Worm (Caenorhabditis elegans) whole organism, L4 larva: ENCODE measurements around the gene C11G6.2.

Experiments used
- F26F4.8 ChIP-seq: fragments of 200-800 bp; sonication (Bioruptor generic); conservative IDR thresholded peaks from 2 replicates; pipeline ENCODE4 v1.3.6; 2022; ENCODE audit warnings: missing genetic modification characterization, missing compliant biosample characterization
- F49E8.2 ChIP-seq: sonication (generic microtip); optimal IDR thresholded peaks from 2 replicates; lab custom pipeline; 2016; ENCODE audit warnings: missing compliant biosample characterization, mild to moderate bottlenecking, missing genetic modification characterization, borderline replicate concordance
- Y5F2A.4 ChIP-seq: fragments of 200-800 bp; sonication (Bioruptor generic); optimal IDR thresholded peaks from 2 replicates; lab custom pipeline; 2018; ENCODE audit warnings: mild to moderate bottlenecking, missing genetic modification characterization, missing compliant biosample characterization
- aha-1 ChIP-seq: fragments of 150-350 bp; peaks from one replicate; lab custom pipeline; 2014; ENCODE audit warnings: missing biosample characterization, missing genetic modification characterization
- ama-1 ChIP-seq: fragments of 150-350 bp; optimal IDR thresholded peaks from 2 replicates; lab custom pipeline; 2014; ENCODE audit warnings: inconsistent platforms, mixed read lengths
- arid-1 ChIP-seq: fragments of 200-800 bp; sonication (Bioruptor generic); conservative IDR thresholded peaks from 2 replicates; pipeline ENCODE4 v1.3.6; 2022; ENCODE audit warnings: missing genetic modification reagents, missing genetic modification characterization, missing compliant biosample characterization
- ceh-44 ChIP-seq: fragments of 200-800 bp; sonication (Bioruptor generic); IDR thresholded peaks from 2 replicates; pipeline ENCODE4 v1.3.6; 2022; ENCODE audit warnings: missing genetic modification reagents, missing genetic modification characterization, missing compliant biosample characterization
- daf-12 ChIP-seq: fragments of 150-350 bp; optimal IDR thresholded peaks from 2 replicates; lab custom pipeline; 2014; ENCODE audit warnings: missing biosample characterization, missing genetic modification reagents, missing genetic modification characterization
- daf-19 ChIP-seq: fragments of 200-800 bp; sonication (Bioruptor generic); conservative IDR thresholded peaks from 2 replicates; pipeline ENCODE4 v1.3.6; 2022; ENCODE audit warnings: missing genetic modification characterization, missing compliant biosample characterization
- daf-8 ChIP-seq: fragments of 200-800 bp; sonication (Bioruptor generic); IDR thresholded peaks from 2 replicates; pipeline ENCODE4 v1.3.6; 2022; ENCODE audit warnings: missing genetic modification characterization, missing compliant biosample characterization
- dmd-6 ChIP-seq: fragments of 200-800 bp; sonication (Bioruptor generic); IDR thresholded peaks from 2 replicates; pipeline ENCODE4 v1.3.6; 2022; ENCODE audit warnings: missing genetic modification reagents, missing genetic modification characterization, missing compliant biosample characterization
- dve-1 ChIP-seq: sonication (generic microtip); optimal IDR thresholded peaks from 2 replicates; lab custom pipeline; 2017; ENCODE audit warnings: antibody characterized with exemption, mild to moderate bottlenecking, missing genetic modification characterization, missing compliant biosample characterization; ENCODE audit not compliant: insufficient read depth
- egl-27 ChIP-seq: sonication (generic microtip); optimal IDR thresholded peaks from 3 replicates; lab custom pipeline; 2017; ENCODE audit warnings: missing biosample characterization, missing genetic modification reagents, missing genetic modification characterization
- hlh-11 ChIP-seq: fragments of 200-800 bp; sonication (Bioruptor generic); optimal IDR thresholded peaks from 2 replicates; lab custom pipeline; 2018; ENCODE audit warnings: mild to moderate bottlenecking, missing genetic modification characterization, missing compliant biosample characterization
- hlh-30 ChIP-seq: sonication (generic microtip); optimal IDR thresholded peaks from 2 replicates; lab custom pipeline; 2017; ENCODE audit warnings: antibody characterized with exemption, mild to moderate bottlenecking, missing genetic modification characterization, missing compliant biosample characterization; ENCODE audit not compliant: insufficient read depth
- jun-1 ChIP-seq: fragments of 150-350 bp; optimal IDR thresholded peaks from 2 replicates; lab custom pipeline; 2014; ENCODE audit warnings: missing biosample characterization, missing genetic modification reagents, missing genetic modification characterization
- lin-15B ChIP-seq: fragments of 150-350 bp; sonication (generic microtip); optimal IDR thresholded peaks from 3 replicates; lab custom pipeline; 2014; ENCODE audit warnings: missing biosample characterization, missing genetic modification characterization
- lsy-2 ChIP-seq, 2 experiments: fragments of 150-350 bp in 1 of 2; sonication (generic microtip) in 1 of 2; optimal IDR thresholded peaks; 2 replicates each; lab custom pipeline; 2014 to 2017; ENCODE audit warnings: missing biosample characterization in 2 of 2, missing genetic modification characterization in 2 of 2
- mdl-1 ChIP-seq, 2 experiments: fragments of 150-350 bp in 1 of 2; sonication (generic microtip) in 1 of 2; optimal IDR thresholded peaks; 2 replicates each; lab custom pipeline; 2014 to 2017; ENCODE audit warnings: missing biosample characterization in 2 of 2, missing genetic modification characterization in 2 of 2
- mep-1 ChIP-seq: fragments of 150-350 bp; sonication (generic microtip); optimal IDR thresholded peaks from 3 replicates; lab custom pipeline; 2014; ENCODE audit warnings: missing biosample characterization, missing genetic modification characterization
- mes-2 ChIP-seq: sonication (generic microtip); optimal IDR thresholded peaks from 2 replicates; lab custom pipeline; 2016; ENCODE audit warnings: missing genotype, mild to moderate bottlenecking, missing genetic modification characterization, missing compliant biosample characterization; ENCODE audit not compliant: poor library complexity, severe bottlenecking
- mxl-2 ChIP-seq: fragments of 200-800 bp; sonication (Bioruptor generic); conservative IDR thresholded peaks from 2 replicates; pipeline ENCODE4 v1.3.6; 2022; ENCODE audit warnings: missing genetic modification reagents, missing genetic modification characterization, missing compliant biosample characterization
- mxl-3 ChIP-seq: fragments of 200-800 bp; sonication (Bioruptor generic); optimal IDR thresholded peaks from 2 replicates; lab custom pipeline; 2018; ENCODE audit warnings: mild to moderate bottlenecking, missing genetic modification characterization, missing compliant biosample characterization
- nhr-28 ChIP-seq: fragments of 150-350 bp; optimal IDR thresholded peaks from 2 replicates; lab custom pipeline; 2014; ENCODE audit warnings: missing biosample characterization, missing genetic modification characterization
- nhr-41 ChIP-seq: fragments of 200-800 bp; sonication (Bioruptor generic); IDR thresholded peaks from 2 replicates; pipeline ENCODE4 v1.3.6; 2022; ENCODE audit warnings: missing genetic modification reagents, missing genetic modification characterization, missing compliant biosample characterization
- nhr-77 ChIP-seq: fragments of 150-350 bp; optimal IDR thresholded peaks from 2 replicates; lab custom pipeline; 2014; ENCODE audit warnings: missing biosample characterization, missing genetic modification characterization
- pha-4 ChIP-seq, 2 experiments: fragments of 150-350 bp in 1 of 2; fragments of 200-800 bp in 1 of 2; sonication (Bioruptor generic) in 1 of 2; IDR thresholded peaks in 1 of 2; optimal IDR thresholded peaks in 1 of 2; 2 replicates each; pipeline versions ENCODE4 v1.3.6 to Lab custom; 2014 to 2022; ENCODE audit warnings: missing genetic modification characterization in 2 of 2, missing genetic modification reagents in 2 of 2, missing biosample characterization in 1 of 2, missing compliant biosample characterization in 1 of 2
- php-3 ChIP-seq: fragments of 200-800 bp; sonication (Bioruptor generic); IDR thresholded peaks from 2 replicates; pipeline ENCODE4 v1.3.6; 2022; ENCODE audit warnings: missing genetic modification reagents, missing genetic modification characterization, missing compliant biosample characterization
- pqm-1 ChIP-seq: sonication (generic microtip); optimal IDR thresholded peaks from 2 replicates; lab custom pipeline; 2017; ENCODE audit warnings: missing biosample characterization, missing genetic modification characterization
- rbr-2 ChIP-seq: sonication (generic microtip); optimal IDR thresholded peaks from 2 replicates; lab custom pipeline; 2016; ENCODE audit warnings: missing genotype, missing genetic modification characterization, missing compliant biosample characterization
- set-16 ChIP-seq: fragments of 200-800 bp; sonication (Bioruptor generic); IDR thresholded peaks from 2 replicates; pipeline ENCODE4 v1.3.6; 2022; ENCODE audit warnings: missing genetic modification reagents, missing genetic modification characterization, missing compliant biosample characterization
- snpc-1.2 ChIP-seq: fragments of 200-800 bp; sonication (Bioruptor generic); IDR thresholded peaks from 2 replicates; pipeline ENCODE4 v1.3.6; 2022; ENCODE audit warnings: missing genetic modification reagents, missing genetic modification characterization, missing compliant biosample characterization
- snpc-4 ChIP-seq: fragments of 150-350 bp; optimal IDR thresholded peaks from 2 replicates; lab custom pipeline; 2014; ENCODE audit warnings: missing biosample characterization, missing genetic modification characterization
- spr-3 ChIP-seq: fragments of 200-800 bp; sonication (Bioruptor generic); optimal IDR thresholded peaks from 2 replicates; lab custom pipeline; 2018; ENCODE audit warnings: mild to moderate bottlenecking, missing genetic modification characterization, missing compliant biosample characterization
- unc-39 ChIP-seq: sonication (generic microtip); optimal IDR thresholded peaks from 2 replicates; lab custom pipeline; 2017; ENCODE audit warnings: missing biosample characterization, missing genetic modification characterization
- unc-62 ChIP-seq, 3 experiments: fragments of 150-350 bp in 1 of 3; sonication (generic microtip); optimal IDR thresholded peaks in 2 of 3; peaks in 1 of 3; 1 replicate in 1 of 3; 2 replicates in 2 of 3; lab custom pipeline; 2014 to 2017; ENCODE audit warnings: missing biosample characterization in 3 of 3, missing genetic modification characterization in 3 of 3, missing genetic modification reagents in 3 of 3, missing genotype in 1 of 3

C11G6.2 gene

DNA sequence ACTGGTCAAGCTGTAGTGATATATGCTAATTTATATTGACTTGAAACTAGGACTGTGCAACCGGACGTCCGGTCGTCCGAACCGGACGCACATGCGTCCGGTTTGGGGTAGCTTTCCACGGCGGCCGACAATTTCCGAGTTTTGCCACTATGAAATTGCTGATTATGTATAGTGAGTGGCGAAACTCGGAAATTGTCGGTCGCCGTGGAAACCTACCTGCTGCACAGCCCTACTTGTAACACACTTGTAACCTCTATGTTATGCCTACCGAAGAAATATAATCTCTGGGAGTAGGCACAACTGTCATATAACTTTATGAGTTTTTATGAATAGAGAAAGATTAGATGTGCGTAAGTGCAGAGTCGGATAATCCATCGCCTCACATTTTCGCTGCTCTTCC is 8.5 kb downstream of the C11G6.2 start:
- no peak for TF ChIP-seq nhr-41 (GFP tag; lab: Robert Waterston, UW)
- TF ChIP-seq aha-1 (tag; lab: Kevin White, UChicago): peak; percentile 37

- TF ChIP-seq hlh-30 (tag; lab: Kevin White, UChicago) (peak; percentile 55), php-3 (no peak), mep-1 (peak; percentile 31), unc-62 (GFP tag; optimal IDR thresholded peaks at IDR 0.05 in 1 of 2; lab: Kevin White, UChicago) (peak in 1 of 2 experiments; percentile 16), unc-62 (tag; optimal IDR thresholded peaks at IDR 0.05; lab: Kevin White, UChicago) (no peak), hlh-11 (tag; lab: Kevin White, UChicago) (peak; percentile 44), nhr-77 (tag; lab: Kevin White, UChicago) (peak; percentile 16), F49E8.2 (tag; lab: Kevin White, UChicago) (no peak), aha-1 (tag; lab: Kevin White, UChicago) (peak; percentile 43), mdl-1 (tag; optimal IDR thresholded peaks at IDR 0.05; lab: Kevin White, UChicago) (peak in 1 of 2 experiments; percentile 29), pqm-1 (tag; lab: Kevin White, UChicago) (peak; percentile 60), unc-39 (tag; lab: Kevin White, UChicago) (no peak), dve-1 (tag; lab: Kevin White, UChicago) (peak; percentile 44), dmd-6 (GFP tag; lab: Robert Waterston, UW) (peak; percentile 68)
Observed at ce11 chrX:16337399-16337798, 9.0 kb downstream of the C11G6.2 start.

- TF ChIP-seq rbr-2 (tag; lab: Kevin White, UChicago): peak; percentile 5
- TF ChIP-seq set-16 (GFP tag; lab: Robert Waterston, UW): no peak
- peak in 1 of 2 experiments; percentile 30 for TF ChIP-seq lsy-2 (tag; optimal IDR thresholded peaks at IDR 0.05; lab: Kevin White, UChicago)
- TF ChIP-seq pqm-1 (tag; lab: Kevin White, UChicago): no peak
- no peak for TF ChIP-seq nhr-28
- no peak for TF ChIP-seq F49E8.2 (tag; lab: Kevin White, UChicago)
- no peak for TF ChIP-seq nhr-41 (GFP tag; lab: Robert Waterston, UW)
- no peak for TF ChIP-seq unc-39 (tag; lab: Kevin White, UChicago)
- TF ChIP-seq mes-2 (tag; lab: Kevin White, UChicago): no peak
- no peak for TF ChIP-seq mxl-2 (GFP tag; lab: Robert Waterston, UW)
- TF ChIP-seq snpc-1.2: no peak
- TF ChIP-seq F26F4.8 (GFP tag; lab: Robert Waterston, UW): no peak
- TF ChIP-seq jun-1 (tag; lab: Kevin White, UChicago): no peak
- TF ChIP-seq pha-4 (GFP tag; IDR thresholded peaks at IDR 0.05; lab: Robert Waterston, UW): no peak
- no peak for TF ChIP-seq pha-4 (tag; optimal IDR thresholded peaks at IDR 0.05; lab: Kevin White, UChicago)
- TF ChIP-seq egl-27: no peak
- TF ChIP-seq daf-19 (GFP tag; lab: Robert Waterston, UW): no peak
- TF ChIP-seq Y5F2A.4 (GFP tag; lab: Kevin White, UChicago): no peak
- TF ChIP-seq daf-8 (GFP tag; lab: Robert Waterston, UW): no peak
- no peak for TF ChIP-seq spr-3 (GFP tag; lab: Kevin White, UChicago)
- no peak for TF ChIP-seq nhr-77 (tag; lab: Kevin White, UChicago)
- TF ChIP-seq mep-1: peak; percentile 27
- no peak for TF ChIP-seq snpc-4
- no peak for TF ChIP-seq lin-15B (tag; lab: Kevin White, UChicago)
- TF ChIP-seq mxl-3 (GFP tag; lab: Kevin White, UChicago): no peak
- TF ChIP-seq daf-12 (tag; lab: Kevin White, UChicago): no peak
- peak; percentile 42 for TF ChIP-seq hlh-30 (tag; lab: Kevin White, UChicago)
- TF ChIP-seq aha-1 (tag; lab: Kevin White, UChicago): no peak
- TF ChIP-seq ama-1 (lab: Kevin White, UChicago): no peak
- no peak for TF ChIP-seq dmd-6 (GFP tag; lab: Robert Waterston, UW)
- TF ChIP-seq arid-1 (GFP tag; lab: Robert Waterston, UW): no peak
- TF ChIP-seq ceh-44: no peak
Observed at ce11 chrX:16339207-16339606, 10.8 kb downstream of the C11G6.2 start.
